Fruit fly (Drosophila melanogaster) whole organism, wandering third instar larva: Measurements from ENCODE around the gene CG12289.

Experiments
- Hr83 ChIP-seq: fragments of 200-300 bp; sonication (Bioruptor generic); optimal IDR thresholded peaks from 2 replicates; lab custom pipeline; 2016; ENCODE audit warnings: missing biosample characterization, mild to moderate bottlenecking, missing genetic modification characterization, moderate library complexity; ENCODE audit not compliant: poor library complexity, severe bottlenecking
- N ChIP-seq: fragments of >200 bp; optimal IDR thresholded peaks from 2 replicates; lab custom pipeline; 2018; ENCODE audit warnings: missing biosample characterization, missing external identifiers, missing genetic modification characterization
- fru ChIP-seq: fragments of 200-800 bp; sonication (Bioruptor generic); optimal IDR thresholded peaks from 3 replicates; lab custom pipeline; 2016; ENCODE audit warnings: missing biosample characterization, mild to moderate bottlenecking, missing genetic modification characterization

DNA sequence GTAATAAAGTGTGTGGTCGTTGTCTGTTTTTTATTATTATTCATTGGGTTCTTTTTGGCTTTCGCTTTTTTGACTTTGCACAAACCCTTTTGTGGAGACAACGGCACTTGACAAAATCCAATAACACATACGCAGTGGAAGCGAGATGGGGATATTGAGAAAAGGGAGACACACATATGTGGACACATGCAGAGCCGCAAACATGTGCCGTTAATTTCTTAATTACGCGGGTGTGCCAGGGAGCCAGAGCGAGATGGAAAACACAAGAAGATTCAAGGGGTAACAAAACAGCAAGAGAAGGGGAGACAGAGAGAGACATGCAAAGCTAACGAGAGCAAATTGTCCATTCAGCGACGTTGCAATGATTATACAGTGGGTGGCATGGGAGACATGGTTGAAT lies 34.2 kb upstream of the CG12289 start:
- no peak for TF ChIP-seq N (GFP tag; lab: Kevin White, UChicago)
- TF ChIP-seq fru (GFP tag; lab: Kevin White, UChicago), result no peak
- no peak for TF ChIP-seq Hr83 (GFP tag; lab: Kevin White, UChicago)
